Comparison of ENCODE assay signal across 1 fruit fly cellular context in genomic region chr2L:20327375-20327774, dm6.
TF ChIP-seq lines count a peak whose summit lies in the region.

No protein-coding gene starts in this region.

TF ChIP-seq in whole organism, embryonic, 481 proteins besides CTCF, POLR2A, EP300 and RAD21 (continued from another document and continues in another):
- TF ChIP-seq dmrt11E (tag; optimal IDR thresholded peaks at IDR 0.05; lab: Kevin White, UChicago) (peak; percentile 65), nom (GFP tag; optimal IDR thresholded peaks at IDR 0.05; lab: Kevin White, UChicago) (no peak), eve (GFP tag; optimal IDR thresholded peaks at IDR 0.05; lab: Kevin White, UChicago) (no peak), CG34224 (GFP tag; IDR thresholded peaks at IDR 0.05; lab: Robert Waterston, UW; ENCODE audit: partially characterized antibody) (no peak), ssp (GFP tag; IDR thresholded peaks at IDR 0.05; lab: Robert Waterston, UW) (no peak), Ssrp (tag; optimal IDR thresholded peaks at IDR 0.05; lab: Kevin White, UChicago) (no peak), CG11085 (GFP tag; IDR thresholded peaks at IDR 0.05; lab: Robert Waterston, UW) (no peak), CG4424 (GFP tag; optimal IDR thresholded peaks at IDR 0.05; lab: Kevin White, UChicago) (no peak), Vsx1 (GFP tag; optimal IDR thresholded peaks at IDR 0.05; lab: Kevin White, UChicago) (peak; percentile 21), NC2β (GFP tag; optimal IDR thresholded peaks at IDR 0.05; lab: Kevin White, UChicago) (peak; percentile 21), Ptx1 (GFP tag; IDR thresholded peaks at IDR 0.05; lab: Robert Waterston, UW) (no peak), tap (tag; optimal IDR thresholded peaks at IDR 0.05; lab: Kevin White, UChicago) (no peak), CG30403 (GFP tag; optimal IDR thresholded peaks at IDR 0.05; lab: Kevin White, UChicago) (no peak), fd96Cb (tag; optimal IDR thresholded peaks at IDR 0.05; lab: Kevin White, UChicago) (no peak), Pdp1 (GFP tag; optimal IDR thresholded peaks at IDR 0.05; lab: Kevin White, UChicago) (no peak), sima (GFP tag; optimal IDR thresholded peaks at IDR 0.05; lab: Kevin White, UChicago) (no peak), Atf3 (GFP tag; optimal IDR thresholded peaks at IDR 0.05; lab: Kevin White, UChicago) (no peak), exex (tag; optimal IDR thresholded peaks at IDR 0.05; lab: Kevin White, UChicago) (no peak), CoRest (tag; optimal IDR thresholded peaks at IDR 0.05; lab: Kevin White, UChicago) (no peak), fu2 (GFP tag; optimal IDR thresholded peaks at IDR 0.05; lab: Kevin White, UChicago) (no peak), vnd (GFP tag; IDR thresholded peaks at IDR 0.05; lab: Robert Waterston, UW; ENCODE audit: partially characterized antibody) (no peak), Awh (GFP tag; IDR thresholded peaks at IDR 0.05; lab: Robert Waterston, UW) (no peak), corto (GFP tag; optimal IDR thresholded peaks at IDR 0.05; lab: Kevin White, UChicago) (no peak), E2f1 (GFP tag; IDR thresholded peaks at IDR 0.05; lab: Robert Waterston, UW) (no peak), org-1 (GFP tag; optimal IDR thresholded peaks at IDR 0.05; lab: Kevin White, UChicago) (peak; percentile 3), lola (GFP tag; optimal IDR thresholded peaks at IDR 0.05; lab: Kevin White, UChicago) (peak in 1 of 3 experiments; percentile 37), H2.0 (GFP tag; IDR thresholded peaks at IDR 0.05; lab: Robert Waterston, UW) (no peak), cas (GFP tag; IDR thresholded peaks at IDR 0.05; lab: Robert Waterston, UW) (no peak), crp (GFP tag; optimal IDR thresholded peaks at IDR 0.05; lab: Kevin White, UChicago) (no peak), CG6654 (GFP tag; optimal IDR thresholded peaks at IDR 0.05; lab: Kevin White, UChicago) (no peak), CG10959 (GFP tag; IDR thresholded peaks at IDR 0.05; lab: Robert Waterston, UW) (no peak), CG1024 (GFP tag; IDR thresholded peaks at IDR 0.05; lab: Robert Waterston, UW) (no peak), CG18764 (GFP tag; optimal IDR thresholded peaks at IDR 0.05; lab: Kevin White, UChicago) (peak; percentile 20), dan (GFP tag; IDR thresholded peaks at IDR 0.05; lab: Robert Waterston, UW) (no peak), Lpt (GFP tag; optimal IDR thresholded peaks at IDR 0.05; lab: Kevin White, UChicago) (no peak), nerfin-1 (tag; optimal IDR thresholded peaks at IDR 0.05; lab: Kevin White, UChicago) (no peak), cato (GFP tag; optimal IDR thresholded peaks at IDR 0.05; lab: Kevin White, UChicago; ENCODE audit: borderline replicate concordance) (no peak), ara (GFP tag; IDR thresholded peaks at IDR 0.05; lab: Robert Waterston, UW) (peak; percentile 25; the same call in 1 of the 2 replicates), lilli (GFP tag; optimal IDR thresholded peaks at IDR 0.05; lab: Kevin White, UChicago) (no peak), Trl (optimal IDR thresholded peaks at IDR 0.05; lab: Kevin White, UChicago) (no peak), Trl (GFP tag; optimal IDR thresholded peaks at IDR 0.05; lab: Kevin White, UChicago) (no peak), Scr (GFP tag; IDR thresholded peaks at IDR 0.05; lab: Robert Waterston, UW; ENCODE audit: partially characterized antibody) (no peak), ind (GFP tag; optimal IDR thresholded peaks at IDR 0.05; lab: Kevin White, UChicago) (no peak), slp2 (GFP tag; optimal IDR thresholded peaks at IDR 0.05; lab: Kevin White, UChicago) (no peak), insv (GFP tag; optimal IDR thresholded peaks at IDR 0.05; lab: Kevin White, UChicago) (no peak), Dip3 (GFP tag; optimal IDR thresholded peaks at IDR 0.05; lab: Kevin White, UChicago) (no peak), CG8478 (optimal IDR thresholded peaks at IDR 0.05; lab: Kevin White, UChicago) (no peak), onecut (GFP tag; IDR thresholded peaks at IDR 0.05; lab: Robert Waterston, UW) (no peak), fd64A (GFP tag; optimal IDR thresholded peaks at IDR 0.05; lab: Kevin White, UChicago) (peak; percentile 54), sim (GFP tag; IDR thresholded peaks at IDR 0.05; lab: Robert Waterston, UW) (no peak), CG4282 (GFP tag; optimal IDR thresholded peaks at IDR 0.05; lab: Kevin White, UChicago) (no peak), hbn (GFP tag; IDR thresholded peaks at IDR 0.05; lab: Robert Waterston, UW; ENCODE audit: partially characterized antibody) (no peak), CG11398 (GFP tag; optimal IDR thresholded peaks at IDR 0.05; lab: Kevin White, UChicago) (peak; percentile 14), ewg (GFP tag; optimal IDR thresholded peaks at IDR 0.05; lab: Kevin White, UChicago) (peak; percentile 30), CG18262 (tag; optimal IDR thresholded peaks at IDR 0.05; lab: Kevin White, UChicago) (no peak), gcm2 (GFP tag; optimal IDR thresholded peaks at IDR 0.05; lab: Kevin White, UChicago) (no peak), CG10654 (GFP tag; optimal IDR thresholded peaks at IDR 0.05; lab: Kevin White, UChicago) (no peak), amos (GFP tag; IDR thresholded peaks at IDR 0.05; lab: Robert Waterston, UW; ENCODE audit: partially characterized antibody) (no peak), CG11456 (GFP tag; IDR thresholded peaks at IDR 0.05; lab: Robert Waterston, UW) (no peak), dpn (GFP tag; optimal IDR thresholded peaks at IDR 0.05; lab: Kevin White, UChicago) (no peak), CG10979 (tag; optimal IDR thresholded peaks at IDR 0.05; lab: Kevin White, UChicago) (no peak), CG17612 (GFP tag; IDR thresholded peaks at IDR 0.05; lab: Robert Waterston, UW) (no peak), CG33557 (GFP tag; optimal IDR thresholded peaks at IDR 0.05; lab: Kevin White, UChicago) (peak; percentile 61), CG33213 (GFP tag; optimal IDR thresholded peaks at IDR 0.05; lab: Kevin White, UChicago) (no peak), Taf1 (GFP tag; IDR thresholded peaks at IDR 0.05; lab: Robert Waterston, UW) (no peak), ATbp (GFP tag; optimal IDR thresholded peaks at IDR 0.05; lab: Kevin White, UChicago) (peak; percentile 67), CG18619 (GFP tag; optimal IDR thresholded peaks at IDR 0.05; lab: Kevin White, UChicago) (peak; percentile 4), CG9817 (tag; optimal IDR thresholded peaks at IDR 0.05; lab: Kevin White, UChicago) (no peak), CG18476 (GFP tag; optimal IDR thresholded peaks at IDR 0.05; lab: Kevin White, UChicago) (no peak), ranshi (GFP tag; IDR thresholded peaks at IDR 0.05; lab: Robert Waterston, UW) (no peak), gce (GFP tag; IDR thresholded peaks at IDR 0.05; lab: Robert Waterston, UW) (no peak), CG2678 (tag; optimal IDR thresholded peaks at IDR 0.05; lab: Kevin White, UChicago) (no peak), CG30020 (tag; optimal IDR thresholded peaks at IDR 0.05; lab: Kevin White, UChicago) (no peak), CG2199 (GFP tag; IDR thresholded peaks at IDR 0.05; lab: Robert Waterston, UW) (0 out of 3 replicates have a peak, but pooled peaks have one; percentile 20), CG13894 (tag; optimal IDR thresholded peaks at IDR 0.05; lab: Kevin White, UChicago) (no peak), sqz (GFP tag; optimal IDR thresholded peaks at IDR 0.05; lab: Kevin White, UChicago) (no peak), D (optimal IDR thresholded peaks at IDR 0.05; lab: Kevin White, UChicago) (no peak), D (GFP tag; optimal IDR thresholded peaks at IDR 0.05; lab: Kevin White, UChicago) (peak; percentile 55), trh (GFP tag; optimal IDR thresholded peaks at IDR 0.05; lab: Kevin White, UChicago) (no peak), CG10431 (GFP tag; optimal IDR thresholded peaks at IDR 0.05; lab: Kevin White, UChicago) (no peak), HLH3B (GFP tag; IDR thresholded peaks at IDR 0.05; lab: Robert Waterston, UW) (no peak), Hr3 (GFP tag; optimal IDR thresholded peaks at IDR 0.05; lab: Kevin White, UChicago) (no peak), MTF-1 (GFP tag; optimal IDR thresholded peaks at IDR 0.05; lab: Kevin White, UChicago; ENCODE audit: borderline replicate concordance) (peak; percentile 65), gt (GFP tag; IDR thresholded peaks at IDR 0.05; lab: Robert Waterston, UW) (no peak), nmo (GFP tag; optimal IDR thresholded peaks at IDR 0.05; lab: Kevin White, UChicago) (no peak), Opbp (GFP tag; IDR thresholded peaks at IDR 0.05; lab: Robert Waterston, UW; ENCODE audit: partially characterized antibody) (no peak), CG15696 (tag; optimal IDR thresholded peaks at IDR 0.05; lab: Kevin White, UChicago) (peak; percentile 32), Fer1 (GFP tag; optimal IDR thresholded peaks at IDR 0.05; lab: Kevin White, UChicago) (no peak), Sry-δ (GFP tag; optimal IDR thresholded peaks at IDR 0.05; lab: Kevin White, UChicago) (no peak), CG12942 (GFP tag; optimal IDR thresholded peaks at IDR 0.05; lab: Kevin White, UChicago) (no peak), chm (GFP tag; IDR thresholded peaks at IDR 0.05; lab: Robert Waterston, UW) (peak; percentile 35; the same call in 1 of the 2 replicates), zen2 (GFP tag; IDR thresholded peaks at IDR 0.05; lab: Robert Waterston, UW; ENCODE audit: partially characterized antibody) (no peak), CG6765 (GFP tag; optimal IDR thresholded peaks at IDR 0.05; lab: Kevin White, UChicago) (no peak), Dref (GFP tag; IDR thresholded peaks at IDR 0.05; lab: Robert Waterston, UW) (no peak), Sox102F (GFP tag; optimal IDR thresholded peaks at IDR 0.05; lab: Kevin White, UChicago) (peak; percentile 43), ap (GFP tag; IDR thresholded peaks at IDR 0.05; lab: Robert Waterston, UW) (0 out of 2 replicates have a peak, but pooled peaks have one; percentile 13), CG2712 (tag; optimal IDR thresholded peaks at IDR 0.05; lab: Kevin White, UChicago) (no peak), CG7357 (GFP tag; IDR thresholded peaks at IDR 0.05; lab: Robert Waterston, UW) (no peak), CG17361 (GFP tag; IDR thresholded peaks at IDR 0.05; lab: Robert Waterston, UW) (no peak), al (GFP tag; IDR thresholded peaks at IDR 0.05; lab: Robert Waterston, UW) (no peak), Lim3 (GFP tag; IDR thresholded peaks at IDR 0.05; lab: Robert Waterston, UW) (no peak), CG17385 (GFP tag; optimal IDR thresholded peaks at IDR 0.05; lab: Kevin White, UChicago) (no peak), Sin3A (optimal IDR thresholded peaks at IDR 0.05; lab: Kevin White, UChicago) (no peak), CG11504 (tag; optimal IDR thresholded peaks at IDR 0.05; lab: Kevin White, UChicago) (no peak), nerfin-2 (GFP tag; IDR thresholded peaks at IDR 0.05; lab: Robert Waterston, UW; ENCODE audit: partially characterized antibody) (no peak), CG14710 (tag; optimal IDR thresholded peaks at IDR 0.05; lab: Kevin White, UChicago) (no peak), shn (GFP tag; optimal IDR thresholded peaks at IDR 0.05; lab: Kevin White, UChicago) (no peak), rib (GFP tag; IDR thresholded peaks at IDR 0.05; lab: Robert Waterston, UW) (no peak), gsb-n (tag; optimal IDR thresholded peaks at IDR 0.05; lab: Kevin White, UChicago) (peak; percentile 57), ftz-f1 (GFP tag; optimal IDR thresholded peaks at IDR 0.05; lab: Kevin White, UChicago) (no peak), CG2889 (GFP tag; IDR thresholded peaks at IDR 0.05; lab: Robert Waterston, UW) (no peak), CG10321 (GFP tag; IDR thresholded peaks at IDR 0.05; lab: Robert Waterston, UW) (no peak), CG8388 (GFP tag; optimal IDR thresholded peaks at IDR 0.05; lab: Kevin White, UChicago) (peak; percentile 10), emc (GFP tag; optimal IDR thresholded peaks at IDR 0.05; lab: Kevin White, UChicago) (no peak), CG1602 (GFP tag; optimal IDR thresholded peaks at IDR 0.05; lab: Kevin White, UChicago) (no peak), Chrac-16 (GFP tag; optimal IDR thresholded peaks at IDR 0.05; lab: Kevin White, UChicago) (no peak), lmd (GFP tag; IDR thresholded peaks at IDR 0.05; lab: Robert Waterston, UW) (no peak), hth (optimal IDR thresholded peaks at IDR 0.05; lab: Kevin White, UChicago) (no peak), Eip74EF (GFP tag; optimal IDR thresholded peaks at IDR 0.05; lab: Kevin White, UChicago) (no peak), unpg (GFP tag; optimal IDR thresholded peaks at IDR 0.05; lab: Kevin White, UChicago) (peak; percentile 26), CG16815 (GFP tag; optimal IDR thresholded peaks at IDR 0.05; lab: Kevin White, UChicago) (no peak), Six4 (GFP tag; optimal IDR thresholded peaks at IDR 0.05; lab: Kevin White, UChicago) (no peak), dati (GFP tag; IDR thresholded peaks at IDR 0.05; lab: Robert Waterston, UW) (no peak), aop (GFP tag; IDR thresholded peaks at IDR 0.05; lab: Robert Waterston, UW) (no peak), CG17568 (GFP tag; optimal IDR thresholded peaks at IDR 0.05; lab: Kevin White, UChicago) (peak; percentile 30), Camta (GFP tag; optimal IDR thresholded peaks at IDR 0.05; lab: Kevin White, UChicago) (peak; percentile 22), CG14014 (GFP tag; IDR thresholded peaks at IDR 0.05; lab: Robert Waterston, UW) (no peak), Dp (GFP tag; optimal IDR thresholded peaks at IDR 0.05; lab: Kevin White, UChicago) (no peak), Med (GFP tag; lab: Kevin White, UChicago) (no peak), CG34422 (GFP tag; IDR thresholded peaks at IDR 0.05; lab: Robert Waterston, UW) (0 out of 3 replicates have a peak, but pooled peaks have one; percentile 26), HLH54F (GFP tag; optimal IDR thresholded peaks at IDR 0.05; lab: Kevin White, UChicago) (no peak), HLHmδ (GFP tag; optimal IDR thresholded peaks at IDR 0.05; lab: Kevin White, UChicago) (peak; percentile 60), slbo (GFP tag; IDR thresholded peaks at IDR 0.05; lab: Robert Waterston, UW) (no peak), Nf-YA (GFP tag; IDR thresholded peaks at IDR 0.05; lab: Robert Waterston, UW) (no peak), CG18011 (GFP tag; optimal IDR thresholded peaks at IDR 0.05; lab: Kevin White, UChicago) (no peak), E2f2 (GFP tag; IDR thresholded peaks at IDR 0.05; lab: Robert Waterston, UW) (no peak), D19B (GFP tag; optimal IDR thresholded peaks at IDR 0.05; lab: Kevin White, UChicago) (no peak), vvl (GFP tag; IDR thresholded peaks at IDR 0.05; lab: Robert Waterston, UW) (0 out of 2 replicates have a peak, but pooled peaks have one; percentile 16)
